Fruit fly (Drosophila melanogaster): ENCODE measurements around the gene tim.

Gene tim

DNA sequence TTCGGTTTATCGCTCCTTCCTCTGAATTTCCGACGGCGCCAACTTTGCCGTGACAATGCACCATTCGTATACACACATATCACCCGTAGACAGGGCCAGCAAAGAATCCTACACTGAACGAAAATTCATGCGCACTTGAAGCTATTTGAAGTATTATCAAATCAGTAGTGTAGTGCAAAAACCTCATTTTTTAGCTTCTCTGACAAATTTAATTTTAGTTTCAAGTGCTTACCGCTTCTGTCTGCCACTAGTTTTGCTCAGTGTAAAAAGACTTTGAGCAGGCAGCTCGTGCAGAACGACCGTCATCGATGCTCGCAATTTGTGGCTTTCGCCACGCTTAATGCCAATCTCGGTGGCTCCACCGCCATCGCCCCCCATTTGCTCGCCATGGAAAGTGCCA lies 63.1 kb downstream of the tim start (continued):
- no peak for TF ChIP-seq Dfd (GFP tag; optimal IDR thresholded peaks at IDR 0.05)
- no peak for TF ChIP-seq Sox100B (GFP tag; optimal IDR thresholded peaks at IDR 0.05)
- TF ChIP-seq usp (GFP tag; optimal IDR thresholded peaks at IDR 0.05): no peak
- TF ChIP-seq CG31365 (tag; optimal IDR thresholded peaks at IDR 0.05): no peak
- no peak for TF ChIP-seq prd (optimal IDR thresholded peaks at IDR 0.05)
- peak; percentile 77 for TF ChIP-seq prd (GFP tag; IDR thresholded peaks at IDR 0.05)
- no peak for TF ChIP-seq CG1233 (GFP tag; optimal IDR thresholded peaks at IDR 0.05)
- TF ChIP-seq CG10274 (GFP tag; optimal IDR thresholded peaks at IDR 0.05): no peak
- TF ChIP-seq chm (GFP tag; IDR thresholded peaks at IDR 0.05): 0 out of 2 replicates have a peak, but pooled peaks have one; percentile 44
- peak; percentile 14 for TF ChIP-seq Chrac-16 (GFP tag; optimal IDR thresholded peaks at IDR 0.05)
- TF ChIP-seq Opbp (GFP tag; IDR thresholded peaks at IDR 0.05; ENCODE audit: partially characterized antibody): no peak
- TF ChIP-seq Hey (tag; optimal IDR thresholded peaks at IDR 0.05): no peak
- no peak for TF ChIP-seq so (GFP tag; IDR thresholded peaks at IDR 0.05)
- no peak for TF ChIP-seq CG11696 (GFP tag; IDR thresholded peaks at IDR 0.05)
- TF ChIP-seq CG17186 (GFP tag; optimal IDR thresholded peaks at IDR 0.05): no peak
- peak; percentile 22 for TF ChIP-seq CoRest (tag; optimal IDR thresholded peaks at IDR 0.05)
- peak; percentile 35 for TF ChIP-seq grau (tag; optimal IDR thresholded peaks at IDR 0.05)
- TF ChIP-seq CG3065 (GFP tag; optimal IDR thresholded peaks at IDR 0.05): no peak
- TF ChIP-seq chn (GFP tag; optimal IDR thresholded peaks at IDR 0.05): peak; percentile 42
- TF ChIP-seq Med (GFP tag): peak; percentile 88
- peak; percentile 42 for TF ChIP-seq Blimp-1 (GFP tag; optimal IDR thresholded peaks at IDR 0.05)
- TF ChIP-seq Nf-YB (GFP tag; optimal IDR thresholded peaks at IDR 0.05): no peak
- TF ChIP-seq Doc2 (GFP tag; IDR thresholded peaks at IDR 0.05): no peak
- no peak for TF ChIP-seq cas (GFP tag; IDR thresholded peaks at IDR 0.05)
- no peak for TF ChIP-seq oc (tag; optimal IDR thresholded peaks at IDR 0.05)
- TF ChIP-seq B-H2 (GFP tag; optimal IDR thresholded peaks at IDR 0.05): no peak
- TF ChIP-seq gcm2 (GFP tag; optimal IDR thresholded peaks at IDR 0.05): no peak
- no peak for TF ChIP-seq CG17912 (GFP tag; optimal IDR thresholded peaks at IDR 0.05)
- no peak for TF ChIP-seq CG15601 (tag; optimal IDR thresholded peaks at IDR 0.05)
- TF ChIP-seq ab (GFP tag; optimal IDR thresholded peaks at IDR 0.05): no peak
- peak; percentile 60 for TF ChIP-seq esg (GFP tag; conservative IDR thresholded peaks at IDR 0.05)
- TF ChIP-seq CG7556 (GFP tag; optimal IDR thresholded peaks at IDR 0.05): no peak
- TF ChIP-seq CG9215 (GFP tag; IDR thresholded peaks at IDR 0.05): peak; percentile 11; the same call in 1 of the 2 replicates
- no peak for TF ChIP-seq Tbp (GFP tag; optimal IDR thresholded peaks at IDR 0.05)
- no peak for TF ChIP-seq dimm (GFP tag; IDR thresholded peaks at IDR 0.05)
- TF ChIP-seq Bteb2 (GFP tag; optimal IDR thresholded peaks at IDR 0.05): no peak
- 0 out of 2 replicates have a peak, but pooled peaks have one; percentile 28 for TF ChIP-seq ssp (GFP tag; IDR thresholded peaks at IDR 0.05)
- TF ChIP-seq CG2875 (GFP tag; optimal IDR thresholded peaks at IDR 0.05): peak; percentile 23
- TF ChIP-seq Hr39 (optimal IDR thresholded peaks at IDR 0.05): no peak
- no peak for TF ChIP-seq CG30020 (tag; optimal IDR thresholded peaks at IDR 0.05)
- TF ChIP-seq CG7357 (GFP tag; IDR thresholded peaks at IDR 0.05): no peak
- no peak for TF ChIP-seq Sin3A (optimal IDR thresholded peaks at IDR 0.05)
- no peak for TF ChIP-seq CG17612 (GFP tag; IDR thresholded peaks at IDR 0.05)
- TF ChIP-seq ATbp (GFP tag; optimal IDR thresholded peaks at IDR 0.05): no peak
- TF ChIP-seq CG13296 (GFP tag; optimal IDR thresholded peaks at IDR 0.05): no peak
- no peak for TF ChIP-seq CG7372 (GFP tag; IDR thresholded peaks at IDR 0.05)
- no peak for TF ChIP-seq CG6272 (GFP tag; IDR thresholded peaks at IDR 0.05)
- peak; percentile 35 for TF ChIP-seq nmo (GFP tag; optimal IDR thresholded peaks at IDR 0.05)
- no peak for TF ChIP-seq Dad (GFP tag; optimal IDR thresholded peaks at IDR 0.05)
- TF ChIP-seq CG6683 (GFP tag; optimal IDR thresholded peaks at IDR 0.05): no peak
- peak; percentile 34 for TF ChIP-seq Fer1 (GFP tag; optimal IDR thresholded peaks at IDR 0.05)
- no peak for TF ChIP-seq stc (GFP tag; IDR thresholded peaks at IDR 0.05)
- no peak for TF ChIP-seq Stat92E (GFP tag; optimal IDR thresholded peaks at IDR 0.05)
